Fruit fly (Drosophila melanogaster) whole organism, embryonic: ENCODE measurements around the gene CG31244.

ENCODE experiments used
- Atf6 ChIP-seq: fragments of 200-800 bp; sonication (Bioruptor generic); IDR thresholded peaks from 2 replicates; pipeline ENCODE4 v1.3.6; 2022; ENCODE audit warnings: missing biosample characterization, missing genetic modification characterization
- Bdp1 ChIP-seq: fragments of 200-800 bp; sonication (Bioruptor generic); optimal IDR thresholded peaks from 3 replicates; lab custom pipeline; 2016; ENCODE audit warnings: missing biosample characterization, missing genetic modification characterization
- CoRest ChIP-seq: fragments of 200-800 bp; sonication (Bioruptor generic); optimal IDR thresholded peaks from 3 replicates; lab custom pipeline; 2018; ENCODE audit warnings: missing biosample characterization, mild to moderate bottlenecking, missing genetic modification characterization, moderate library complexity
- Max ChIP-seq: fragments of 200-800 bp; sonication (Bioruptor generic); optimal IDR thresholded peaks from 2 replicates; lab custom pipeline; 2016; ENCODE audit warnings: missing biosample characterization, mild to moderate bottlenecking, missing genetic modification characterization
- ac ChIP-seq: fragments of 200-800 bp; sonication (Bioruptor generic); optimal IDR thresholded peaks from 3 replicates; lab custom pipeline; 2017; ENCODE audit warnings: missing biosample characterization, mild to moderate bottlenecking, missing genetic modification characterization
- fu2 ChIP-seq: fragments of 200-800 bp; sonication (Bioruptor generic); optimal IDR thresholded peaks from 2 replicates; lab custom pipeline; 2016; ENCODE audit warnings: missing biosample characterization, missing genetic modification characterization
- kni ChIP-seq: fragments of 200-800 bp; sonication (Bioruptor generic); optimal IDR thresholded peaks from 3 replicates; lab custom pipeline; 2017; ENCODE audit warnings: mild to moderate bottlenecking, missing biosample characterization, missing genetic modification reagents, missing genetic modification characterization
- otp ChIP-seq: fragments of 200-800 bp; sonication (Bioruptor generic); IDR thresholded peaks from 3 replicates; pipeline ENCODE4, ENCODE4 v1.3.6; 2022; ENCODE audit warnings: missing biosample characterization, missing genetic modification characterization
- tin ChIP-seq: fragments of 200-800 bp; sonication (Bioruptor generic); optimal IDR thresholded peaks from 3 replicates; lab custom pipeline; 2016; ENCODE audit warnings: missing biosample characterization, missing genetic modification characterization
- wek ChIP-seq: fragments of 200-800 bp; sonication (Bioruptor generic); optimal IDR thresholded peaks from 3 replicates; lab custom pipeline; 2018; ENCODE audit warnings: missing biosample characterization, mild to moderate bottlenecking, missing genetic modification characterization, moderate library complexity
- zen ChIP-seq: fragments of 200-800 bp; sonication (Bioruptor generic); optimal IDR thresholded peaks from 3 replicates; lab custom pipeline; 2018; ENCODE audit warnings: missing biosample characterization, mild to moderate bottlenecking, missing genetic modification characterization, moderate library complexity

DNA sequence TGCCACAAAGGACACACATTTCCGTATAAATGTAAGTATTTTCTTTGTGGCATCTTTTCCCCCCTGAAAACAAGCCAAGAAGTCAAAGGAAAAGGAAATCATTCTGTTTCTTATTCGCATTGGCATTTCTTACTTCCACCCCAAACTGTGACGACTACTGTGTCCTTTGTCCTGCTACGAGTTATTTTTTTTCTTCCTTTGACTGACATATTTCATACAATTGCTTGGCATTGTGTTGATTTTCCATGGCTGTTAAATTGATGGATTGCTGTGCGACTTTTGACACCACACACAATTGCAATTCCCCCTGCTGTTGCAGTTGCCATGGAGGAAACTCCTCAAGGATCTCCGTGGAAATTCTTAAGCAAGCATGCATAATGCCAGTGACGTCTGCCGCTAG is 46.2 kb downstream of the CG31244 start:
- TF ChIP-seq Atf6 (GFP tag; lab: Robert Waterston, UW) (no peak), Bdp1 (no peak), ac (GFP tag; lab: Kevin White, UChicago) (no peak), fu2 (GFP tag; lab: Kevin White, UChicago) (no peak), CoRest (tag; lab: Kevin White, UChicago) (no peak), wek (GFP tag; lab: Kevin White, UChicago) (no peak), otp (GFP tag; lab: Robert Waterston, UW) (no peak), kni (GFP tag; lab: Kevin White, UChicago) (no peak), tin (GFP tag; lab: Kevin White, UChicago) (no peak), zen (peak; percentile 21), Max (GFP tag; lab: Kevin White, UChicago) (no peak)
